Worm (Caenorhabditis elegans) whole organism, mixed stage, embryonic: ENCODE data around the gene F49E8.8.
A peak's percentile ranks its signal among the peaks of the same experiment; 100 is the strongest.

Experiments
- ceh-39 ChIP-seq: fragments of 150-350 bp; optimal IDR thresholded peaks from 2 replicates; lab custom pipeline; 2014; ENCODE audit warnings: missing biosample characterization, missing genetic modification characterization
- ceh-83 ChIP-seq: fragments of 200-800 bp; sonication (Bioruptor generic); optimal IDR thresholded peaks from 2 replicates; lab custom pipeline; 2018; ENCODE audit warnings: mild to moderate bottlenecking, missing genetic modification characterization, missing compliant biosample characterization
- ces-1 ChIP-seq: fragments of 150-350 bp; optimal IDR thresholded peaks from 2 replicates; lab custom pipeline; 2014; ENCODE audit warnings: missing biosample characterization, missing genetic modification reagents, missing genetic modification characterization
- drap-1 ChIP-seq: fragments of 200-800 bp; sonication (Bioruptor generic); optimal IDR thresholded peaks from 3 replicates; lab custom pipeline; 2018; ENCODE audit warnings: mild to moderate bottlenecking, missing genetic modification characterization, missing compliant biosample characterization
- hlh-1 ChIP-seq: fragments of 150-350 bp; optimal IDR thresholded peaks from 2 replicates; lab custom pipeline; 2014; ENCODE audit warnings: missing biosample characterization, missing genetic modification reagents, missing genetic modification characterization
- lsy-2 ChIP-seq: fragments of 150-350 bp; optimal IDR thresholded peaks from 2 replicates; lab custom pipeline; 2014; ENCODE audit warnings: missing biosample characterization, missing genetic modification characterization
- mep-1 ChIP-seq: fragments of 150-350 bp; optimal IDR thresholded peaks from 2 replicates; lab custom pipeline; 2017; ENCODE audit warnings: missing biosample characterization, missing genetic modification reagents, missing genetic modification characterization, inconsistent platforms
- nhr-76 ChIP-seq: sonication (generic microtip); optimal IDR thresholded peaks from 2 replicates; lab custom pipeline; 2017; ENCODE audit warnings: missing biosample characterization, missing genetic modification characterization
- tbx-8 ChIP-seq: fragments of 200-800 bp; sonication (Bioruptor generic); optimal IDR thresholded peaks from 2 replicates; lab custom pipeline; 2018; ENCODE audit warnings: mild to moderate bottlenecking, missing genetic modification characterization, moderate library complexity, missing compliant biosample characterization
- unc-120 ChIP-seq: sonication (generic microtip); optimal IDR thresholded peaks from 2 replicates; lab custom pipeline; 2017; ENCODE audit warnings: missing genetic modification characterization, missing compliant biosample characterization; ENCODE audit not compliant: poor library complexity, severe bottlenecking
- unc-62 ChIP-seq: fragments of 150-350 bp; optimal IDR thresholded peaks from 2 replicates; lab custom pipeline; 2014; ENCODE audit warnings: missing biosample characterization, missing genetic modification reagents, missing genetic modification characterization

F49E8.8 gene

DNA sequence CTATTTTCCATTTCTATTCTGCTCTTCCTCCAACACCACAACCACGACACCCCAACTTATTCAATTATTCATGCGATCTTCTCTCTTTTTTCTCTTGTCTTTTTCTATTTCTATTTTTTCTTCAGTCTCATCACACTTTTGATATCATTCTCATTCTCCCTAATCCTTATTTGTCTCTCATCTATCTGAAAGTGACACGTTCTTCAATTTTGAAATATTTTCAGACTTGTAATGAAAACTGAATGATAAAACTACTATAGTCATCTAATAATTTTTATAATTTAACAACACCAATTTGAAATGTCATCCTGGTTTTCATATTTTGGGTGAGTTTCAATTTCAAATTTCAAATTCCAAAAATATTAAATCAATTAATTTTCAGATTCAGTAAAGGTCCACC is 32.2 kb downstream of the F49E8.8 start, which contains the start of gene cla-1:
Gene cla-1 (plus strand): TSS at position 301 of the 400 bp plus-strand sequence.
- TF ChIP-seq mep-1 (no peak), drap-1 (GFP tag; lab: Kevin White, UChicago) (no peak), ces-1 (GFP tag; lab: Kevin White, UChicago) (peak; percentile 61)

DNA sequence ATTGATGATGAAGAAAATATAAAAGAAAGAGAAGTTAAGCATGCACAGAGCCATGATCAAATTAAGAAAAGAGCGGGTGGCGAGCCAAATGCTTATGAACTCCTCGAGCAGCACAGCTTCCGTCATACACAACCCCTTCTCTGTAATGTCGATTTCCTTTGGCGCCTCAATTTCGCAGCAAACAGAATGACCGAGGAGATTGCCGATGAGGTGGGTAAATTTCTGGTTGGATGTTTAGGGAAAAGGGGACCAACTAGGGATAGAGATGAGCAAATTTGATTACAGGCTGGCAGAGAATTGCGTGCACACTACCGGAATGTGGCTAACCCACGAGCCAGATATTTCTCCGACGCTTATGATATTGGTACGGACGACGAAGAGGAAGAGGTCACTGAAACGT is 49.0 kb downstream of the F49E8.8 start:
- TF ChIP-seq ceh-39 (tag; lab: Kevin White, UChicago), result no peak
- TF ChIP-seq unc-62, result no peak
- no peak for TF ChIP-seq tbx-8 (GFP tag; lab: Kevin White, UChicago)
- TF ChIP-seq lsy-2, result no peak
- TF ChIP-seq unc-120, result no peak
- TF ChIP-seq ces-1 (GFP tag; lab: Kevin White, UChicago), result peak; percentile 79
- no peak for TF ChIP-seq ceh-83 (GFP tag; lab: Kevin White, UChicago)
- no peak for TF ChIP-seq nhr-76
- no peak for TF ChIP-seq hlh-1 (tag; lab: Kevin White, UChicago)
